Fruit fly (Drosophila melanogaster) whole organism, embryonic: Measurements from ENCODE around the gene Jhbp3.

Experiments used
- Atf-2 ChIP-seq: fragments of 200-800 bp; sonication (Bioruptor generic); optimal IDR thresholded peaks from 2 replicates; lab custom pipeline; 2016; ENCODE audit warnings: missing biosample characterization, missing genetic modification characterization
- CG10321 ChIP-seq: fragments of 200-800 bp; sonication (Bioruptor generic); IDR thresholded peaks from 2 replicates; pipeline ENCODE4 v1.3.6; 2022; ENCODE audit warnings: missing biosample characterization, missing genetic modification characterization
- CG11247 ChIP-seq: fragments of 200-800 bp; sonication (Bioruptor generic); IDR thresholded peaks from 2 replicates; pipeline ENCODE4 v1.3.6; 2022; ENCODE audit warnings: missing biosample characterization, missing genetic modification characterization
- CG12744 ChIP-seq: fragments of 200-800 bp; sonication (Bioruptor generic); optimal IDR thresholded peaks from 2 replicates; lab custom pipeline; 2016; ENCODE audit warnings: missing biosample characterization, missing genetic modification characterization
- CG12769 ChIP-seq: fragments of 200-800 bp; sonication (Bioruptor generic); optimal IDR thresholded peaks from 2 replicates; lab custom pipeline; 2019; ENCODE audit warnings: missing biosample characterization, mild to moderate bottlenecking, missing genetic modification characterization, moderate library complexity
- CG15514 ChIP-seq: fragments of 200-800 bp; sonication (Bioruptor generic); optimal IDR thresholded peaks from 3 replicates; lab custom pipeline; 2017; ENCODE audit warnings: missing biosample characterization, missing genetic modification characterization, mild to moderate bottlenecking, moderate library complexity, missing genetic modification reagents
- CG16863 ChIP-seq: fragments of 200-800 bp; sonication (Bioruptor generic); optimal IDR thresholded peaks from 3 replicates; lab custom pipeline; 2016; ENCODE audit warnings: missing biosample characterization, missing genetic modification characterization
- CG17802 ChIP-seq: fragments of 200-800 bp; sonication (Bioruptor generic); optimal IDR thresholded peaks from 2 replicates; lab custom pipeline; 2018; ENCODE audit warnings: missing biosample characterization, mild to moderate bottlenecking, missing genetic modification characterization, moderate library complexity
- CG18599 ChIP-seq: fragments of 200-800 bp; sonication (Bioruptor generic); optimal IDR thresholded peaks from 3 replicates; lab custom pipeline; 2017; ENCODE audit warnings: missing biosample characterization, missing genetic modification characterization, mild to moderate bottlenecking, moderate library complexity, missing genetic modification reagents
- CG2712 ChIP-seq: fragments of 200-800 bp; optimal IDR thresholded peaks from 3 replicates; lab custom pipeline; 2019; ENCODE audit warnings: missing biosample characterization, mild to moderate bottlenecking, missing genetic modification characterization, moderate library complexity
- CG2875 ChIP-seq: fragments of 200-800 bp; sonication (Bioruptor generic); optimal IDR thresholded peaks from 2 replicates; lab custom pipeline; 2017; ENCODE audit warnings: missing biosample characterization, mild to moderate bottlenecking, missing genetic modification characterization, missing genetic modification reagents
- CG30431 ChIP-seq: fragments of 200-800 bp; sonication (Bioruptor generic); optimal IDR thresholded peaks from 2 replicates; lab custom pipeline; 2017; ENCODE audit warnings: missing biosample characterization, missing genetic modification characterization
- CG3065 ChIP-seq: fragments of 200-800 bp; sonication (Bioruptor generic); optimal IDR thresholded peaks from 2 replicates; lab custom pipeline; 2016; ENCODE audit warnings: missing biosample characterization, missing genetic modification characterization
- CG3163 ChIP-seq: fragments of 200-800 bp; sonication (Bioruptor generic); optimal IDR thresholded peaks from 3 replicates; lab custom pipeline; 2016; ENCODE audit warnings: missing biosample characterization, missing genetic modification characterization
- CG32767 ChIP-seq: fragments of 200-800 bp; sonication (Bioruptor generic); IDR thresholded peaks from 2 replicates; pipeline ENCODE4 v1.3.6; 2022; ENCODE audit warnings: missing biosample characterization, missing genetic modification characterization
- CG3407 ChIP-seq: fragments of 200-800 bp; sonication (Bioruptor generic); optimal IDR thresholded peaks from 2 replicates; lab custom pipeline; 2018; ENCODE audit warnings: missing biosample characterization, mild to moderate bottlenecking, missing genetic modification characterization
- CG43689 ChIP-seq: fragments of 200-800 bp; sonication (Bioruptor generic); IDR thresholded peaks from 2 replicates; pipeline ENCODE4 v1.3.6; 2022; ENCODE audit warnings: missing biosample characterization, missing genetic modification characterization
- CG6254 ChIP-seq: fragments of 200-800 bp; sonication (Bioruptor generic); optimal IDR thresholded peaks from 3 replicates; lab custom pipeline; 2017; ENCODE audit warnings: mild to moderate bottlenecking, missing biosample characterization, missing genetic modification reagents, missing genetic modification characterization
- CG6654 ChIP-seq: fragments of 200-800 bp; sonication (Bioruptor generic); optimal IDR thresholded peaks from 2 replicates; lab custom pipeline; 2017; ENCODE audit warnings: missing biosample characterization, mild to moderate bottlenecking, missing genetic modification characterization
- CG7372 ChIP-seq: fragments of 200-800 bp; sonication (Bioruptor generic); IDR thresholded peaks from 2 replicates; pipeline ENCODE4 v1.3.6; 2022; ENCODE audit warnings: missing biosample characterization, missing genetic modification characterization
- CG9727 ChIP-seq: fragments of 200-800 bp; sonication (Bioruptor generic); optimal IDR thresholded peaks from 3 replicates; lab custom pipeline; 2017; ENCODE audit warnings: missing biosample characterization, mild to moderate bottlenecking, missing genetic modification characterization
- Doc3 ChIP-seq: fragments of 200-800 bp; sonication (Bioruptor generic); IDR thresholded peaks from 3 replicates; pipeline ENCODE4 v1.3.6; 2022; ENCODE audit warnings: missing biosample characterization, missing genetic modification characterization; ENCODE audit not compliant: partially characterized antibody
- Elba2 ChIP-seq: fragments of 200-800 bp; sonication (Bioruptor generic); optimal IDR thresholded peaks from 3 replicates; lab custom pipeline; 2016; ENCODE audit warnings: missing biosample characterization, missing genetic modification characterization
- Jarid2 ChIP-seq: fragments of 200-800 bp; sonication (Bioruptor generic); optimal IDR thresholded peaks from 3 replicates; lab custom pipeline; 2017; ENCODE audit warnings: mild to moderate bottlenecking, missing biosample characterization, missing genetic modification reagents, missing genetic modification characterization
- Lhr ChIP-seq: fragments of 200-800 bp; sonication (Bioruptor generic); optimal IDR thresholded peaks from 3 replicates; lab custom pipeline; 2017; ENCODE audit warnings: mild to moderate bottlenecking, missing biosample characterization, missing genetic modification reagents, missing genetic modification characterization
- Neu2 ChIP-seq: fragments of 200-800 bp; sonication (Bioruptor generic); optimal IDR thresholded peaks from 3 replicates; lab custom pipeline; 2016; ENCODE audit warnings: missing biosample characterization, missing genetic modification characterization, borderline replicate concordance
- Optix ChIP-seq: fragments of 200-800 bp; sonication (Bioruptor generic); IDR thresholded peaks from 3 replicates; pipeline ENCODE4 v1.3.6; 2022; ENCODE audit warnings: missing biosample characterization, missing genetic modification characterization
- Rx ChIP-seq: fragments of 200-800 bp; sonication (Bioruptor generic); IDR thresholded peaks from 2 replicates; pipeline ENCODE4 v1.3.6; 2022; ENCODE audit warnings: missing biosample characterization, missing genetic modification characterization
- Spps ChIP-seq: fragments of 200-800 bp; sonication (Bioruptor generic); optimal IDR thresholded peaks from 2 replicates; lab custom pipeline; 2018; ENCODE audit warnings: missing biosample characterization, mild to moderate bottlenecking, missing genetic modification characterization
- Sry-β ChIP-seq: fragments of 200-800 bp; sonication (Bioruptor generic); optimal IDR thresholded peaks from 2 replicates; lab custom pipeline; 2018; ENCODE audit warnings: missing biosample characterization, mild to moderate bottlenecking, missing genetic modification characterization, moderate library complexity
- Trl ChIP-seq, 3 experiments: fragments of >200 bp in 2 of 3; fragments of 200-800 bp in 1 of 3; sonication (Bioruptor generic) in 1 of 3; optimal IDR thresholded peaks; 2 replicates in 1 of 3; 3 replicates in 2 of 3; lab custom pipeline; 2016 to 2017; ENCODE audit warnings: missing biosample characterization in 1 of 3, missing genetic modification characterization in 1 of 3
- Vsx1 ChIP-seq: fragments of 200-800 bp; sonication (Bioruptor generic); optimal IDR thresholded peaks from 2 replicates; lab custom pipeline; 2017; ENCODE audit warnings: missing biosample characterization, mild to moderate bottlenecking, missing genetic modification characterization, missing genetic modification reagents
- Xbp1 ChIP-seq: fragments of 200-800 bp; sonication (Bioruptor generic); optimal IDR thresholded peaks from 3 replicates; lab custom pipeline; 2016; ENCODE audit warnings: missing biosample characterization, mild to moderate bottlenecking, missing genetic modification characterization
- bab2 ChIP-seq: fragments of 200-800 bp; sonication (Bioruptor generic); optimal IDR thresholded peaks from 2 replicates; lab custom pipeline; 2016; ENCODE audit warnings: missing biosample characterization, missing genetic modification characterization
- bsh ChIP-seq, 2 experiments: fragments of 200-800 bp; sonication (Bioruptor generic); optimal IDR thresholded peaks; 2 replicates each; lab custom pipeline; 2017 to 2018; ENCODE audit warnings: mild to moderate bottlenecking in 2 of 2, missing biosample characterization in 2 of 2, missing genetic modification characterization in 2 of 2, moderate library complexity in 1 of 2
- caup ChIP-seq: fragments of 200-800 bp; sonication (Bioruptor generic); optimal IDR thresholded peaks from 3 replicates; lab custom pipeline; 2017; ENCODE audit warnings: missing biosample characterization, mild to moderate bottlenecking, missing genetic modification characterization, moderate library complexity; ENCODE audit not compliant: severe bottlenecking
- crp ChIP-seq, 2 experiments: fragments of 200-800 bp; sonication (Bioruptor generic); optimal IDR thresholded peaks; 2 replicates in 1 of 2; 3 replicates in 1 of 2; lab custom pipeline; 2017; ENCODE audit warnings: missing biosample characterization in 2 of 2, missing genetic modification characterization in 2 of 2, mild to moderate bottlenecking in 1 of 2, moderate library complexity in 1 of 2
- ems ChIP-seq: fragments of 200-800 bp; sonication (Bioruptor generic); optimal IDR thresholded peaks from 3 replicates; lab custom pipeline; 2016; ENCODE audit warnings: missing biosample characterization, missing genetic modification characterization
- hb ChIP-seq: fragments of 200-800 bp; sonication (Bioruptor generic); IDR thresholded peaks from 3 replicates; pipeline ENCODE4 v1.3.6; 2022; ENCODE audit warnings: missing biosample characterization, missing genetic modification characterization; ENCODE audit not compliant: partially characterized antibody
- insv ChIP-seq, 2 experiments: fragments of 200-800 bp; sonication (Bioruptor generic); optimal IDR thresholded peaks; 3 replicates each; lab custom pipeline; 2016 to 2018; ENCODE audit warnings: missing biosample characterization in 2 of 2, missing genetic modification characterization in 2 of 2
- lilli ChIP-seq: fragments of 200-800 bp; sonication (Bioruptor generic); optimal IDR thresholded peaks from 3 replicates; lab custom pipeline; 2016; ENCODE audit warnings: missing biosample characterization, missing genetic modification characterization
- rib ChIP-seq: fragments of 200-800 bp; sonication (Bioruptor generic); IDR thresholded peaks from 2 replicates; pipeline ENCODE4 v1.3.6; 2022; ENCODE audit warnings: missing biosample characterization, missing genetic modification characterization
- ro ChIP-seq: fragments of 200-800 bp; sonication (Bioruptor generic); IDR thresholded peaks from 2 replicates; pipeline ENCODE4 v1.3.6; 2022; ENCODE audit warnings: missing biosample characterization, missing genetic modification characterization
- sc ChIP-seq, 3 experiments: fragments of >200 bp in 2 of 3; fragments of 200-800 bp in 1 of 3; sonication (Bioruptor generic) in 1 of 3; optimal IDR thresholded peaks; 2 replicates in 2 of 3; 3 replicates in 1 of 3; lab custom pipeline; 2017; ENCODE audit warnings: mild to moderate bottlenecking in 1 of 3, missing biosample characterization in 1 of 3, missing genetic modification characterization in 1 of 3, missing genetic modification reagents in 1 of 3
- sd ChIP-seq: fragments of 200-800 bp; sonication (Bioruptor generic); optimal IDR thresholded peaks from 3 replicates; lab custom pipeline; 2018; ENCODE audit warnings: missing biosample characterization, mild to moderate bottlenecking, missing genetic modification characterization, moderate library complexity
- sisA ChIP-seq: fragments of 200-800 bp; sonication (Bioruptor generic); IDR thresholded peaks from 2 replicates; pipeline ENCODE4 v1.3.6; 2022; ENCODE audit warnings: missing biosample characterization, missing genetic modification characterization
- stc ChIP-seq: fragments of 200-800 bp; sonication (Bioruptor generic); IDR thresholded peaks from 2 replicates; pipeline ENCODE4 v1.3.6; 2022; ENCODE audit warnings: missing biosample characterization, missing genetic modification characterization
- twi ChIP-seq: fragments of 200-800 bp; optimal IDR thresholded peaks from 2 replicates; lab custom pipeline; 2019; ENCODE audit warnings: missing biosample characterization, mild to moderate bottlenecking, missing genetic modification characterization, moderate library complexity
- yki ChIP-seq: fragments of >200 bp; optimal IDR thresholded peaks from 3 replicates; lab custom pipeline; 2018

Jhbp3 gene

dm6 chr3R:4992227-4992737, 37.2 kb upstream of the Jhbp3 start (continued):
- no peak for TF ChIP-seq CG17802 (tag; lab: Kevin White, UChicago)
- no peak for TF ChIP-seq ro (GFP tag; lab: Robert Waterston, UW)
- no peak for TF ChIP-seq Sry-β (GFP tag; lab: Kevin White, UChicago)
- no peak for TF ChIP-seq Optix (GFP tag; lab: Robert Waterston, UW)
- TF ChIP-seq CG16863 (GFP tag; lab: Kevin White, UChicago), result no peak
- peak; percentile 79 for TF ChIP-seq caup (GFP tag; lab: Kevin White, UChicago)
- TF ChIP-seq CG3163, result no peak
- TF ChIP-seq CG11247 (GFP tag; lab: Robert Waterston, UW), result no peak
- TF ChIP-seq CG32767 (GFP tag; lab: Robert Waterston, UW), result peak; percentile 56; the same call in 1 of the 2 replicates
- no peak for TF ChIP-seq lilli (GFP tag; lab: Kevin White, UChicago)
- TF ChIP-seq insv (GFP tag; optimal IDR thresholded peaks at IDR 0.05; lab: Kevin White, UChicago), result no peak
- peak; percentile 55 for TF ChIP-seq CG6254 (GFP tag; lab: Kevin White, UChicago)
- no peak for TF ChIP-seq CG10321
- TF ChIP-seq CG3407 (GFP tag; lab: Kevin White, UChicago), result peak; percentile 66
- TF ChIP-seq CG30431 (GFP tag; lab: Kevin White, UChicago), result peak; percentile 45
- 0 out of 2 replicates have a peak, but pooled peaks have one; percentile 9 for TF ChIP-seq Rx (GFP tag; lab: Robert Waterston, UW)
- TF ChIP-seq Jarid2 (GFP tag; lab: Kevin White, UChicago), result peak; percentile 45
- TF ChIP-seq CG7372 (GFP tag; lab: Robert Waterston, UW), result no peak
- no peak for TF ChIP-seq CG43689 (GFP tag; lab: Robert Waterston, UW)
- TF ChIP-seq CG12769, result peak; percentile 52
- no peak for TF ChIP-seq Xbp1 (GFP tag; lab: Kevin White, UChicago)
- TF ChIP-seq Neu2 (GFP tag; lab: Kevin White, UChicago), result no peak
- TF ChIP-seq crp (GFP tag; optimal IDR thresholded peaks at IDR 0.05; lab: Kevin White, UChicago), result no peak
- TF ChIP-seq twi (tag; lab: Kevin White, UChicago), result peak; percentile 91
- TF ChIP-seq ems (GFP tag; lab: Kevin White, UChicago), result peak; percentile 10
- peak; percentile 90 for TF ChIP-seq Vsx1 (GFP tag; lab: Kevin White, UChicago)
- TF ChIP-seq stc (GFP tag; lab: Robert Waterston, UW), result peak; percentile 47; the same call in 1 of the 2 replicates
- peak; percentile 19 for TF ChIP-seq Spps (tag; lab: Kevin White, UChicago)
- TF ChIP-seq bab2, result peak; percentile 10
- no peak for TF ChIP-seq CG15514 (GFP tag; lab: Kevin White, UChicago)
- TF ChIP-seq CG6654, result no peak
- TF ChIP-seq Elba2 (GFP tag; lab: Kevin White, UChicago), result no peak
- TF ChIP-seq CG3065, result no peak
- TF ChIP-seq yki, result no peak
- TF ChIP-seq CG12744 (GFP tag; lab: Kevin White, UChicago), result no peak
- peak; percentile 78 for TF ChIP-seq CG9727 (GFP tag; lab: Kevin White, UChicago)
- no peak for TF ChIP-seq rib (GFP tag; lab: Robert Waterston, UW)
- peak in 1 of 2 experiments; percentile 44 for TF ChIP-seq bsh (GFP tag; optimal IDR thresholded peaks at IDR 0.05; lab: Kevin White, UChicago)
- peak; percentile 90 for TF ChIP-seq sd (tag; lab: Kevin White, UChicago)
- no peak for TF ChIP-seq Trl (optimal IDR thresholded peaks at IDR 0.05; lab: Kevin White, UChicago)
- peak; percentile 31 for TF ChIP-seq Trl (GFP tag; optimal IDR thresholded peaks at IDR 0.05; lab: Kevin White, UChicago)
- peak; percentile 39 for TF ChIP-seq CG2712 (tag; lab: Kevin White, UChicago)
- peak; percentile 13 for TF ChIP-seq Lhr
- TF ChIP-seq CG2875 (GFP tag; lab: Kevin White, UChicago), result peak; percentile 73
- no peak for TF ChIP-seq sisA (GFP tag; lab: Robert Waterston, UW)
- TF ChIP-seq CG18599 (GFP tag; lab: Kevin White, UChicago), result peak; percentile 54
- TF ChIP-seq Doc3, result no peak
- no peak for TF ChIP-seq Atf-2
- TF ChIP-seq hb (GFP tag; lab: Robert Waterston, UW), result no peak
- no peak for TF ChIP-seq sc (optimal IDR thresholded peaks at IDR 0.05; lab: Kevin White, UChicago)
- TF ChIP-seq sc (GFP tag; optimal IDR thresholded peaks at IDR 0.05; lab: Kevin White, UChicago), result peak; percentile 32
